Fruit fly (Drosophila melanogaster): Measurements from ENCODE around the gene CG17896.

- TF ChIP-seq pdm3 (GFP tag; optimal IDR thresholded peaks at IDR 0.05), result no peak
- no peak for TF ChIP-seq Eip75B (GFP tag; optimal IDR thresholded peaks at IDR 0.05)
Measured at dm6 chrX:492701-493299, 495 bp downstream of the CG17896 start.
